Fruit fly (Drosophila melanogaster) whole organism, wandering third instar larva: Measurements from ENCODE around the gene CG9519.

Source experiments
- Abd-B ChIP-seq: fragments of >200 bp; optimal IDR thresholded peaks from 2 replicates; lab custom pipeline; 2017; ENCODE audit warnings: missing biosample characterization, missing genetic modification characterization
- CG32264 ChIP-seq: fragments of 200-800 bp; sonication (Bioruptor generic); optimal IDR thresholded peaks from 2 replicates; lab custom pipeline; 2016; ENCODE audit warnings: missing biosample characterization, missing genetic modification characterization
- CG9705 ChIP-seq: fragments of 200-800 bp; sonication (Bioruptor generic); optimal IDR thresholded peaks from 2 replicates; lab custom pipeline; 2018; ENCODE audit warnings: missing biosample characterization, mild to moderate bottlenecking, missing genetic modification characterization
- CrebA ChIP-seq: fragments of 200-800 bp; sonication (Bioruptor generic); optimal IDR thresholded peaks from 2 replicates; lab custom pipeline; 2016; ENCODE audit warnings: missing biosample characterization, mild to moderate bottlenecking, missing genetic modification characterization, borderline replicate concordance
- Dfd ChIP-seq: fragments of >200 bp; optimal IDR thresholded peaks from 2 replicates; lab custom pipeline; 2017; ENCODE audit warnings: missing biosample characterization, missing genetic modification characterization
- Dif ChIP-seq: fragments of 200-275, 200-300 bp; sonication (Bioruptor generic); optimal IDR thresholded peaks from 2 replicates; lab custom pipeline; 2018; ENCODE audit warnings: missing biosample characterization, missing genetic modification characterization; ENCODE audit not compliant: partially characterized antibody
- GATAd ChIP-seq: sonication (Bioruptor generic); optimal IDR thresholded peaks from 2 replicates; lab custom pipeline; 2016; ENCODE audit warnings: missing biosample characterization, missing genetic modification characterization
- HLH106 ChIP-seq: fragments of 200-800 bp; optimal IDR thresholded peaks from 3 replicates; lab custom pipeline; 2019; ENCODE audit warnings: missing biosample characterization, mild to moderate bottlenecking, missing genetic modification characterization, moderate library complexity
- Hnf4 ChIP-seq: fragments of 200-800 bp; sonication (Bioruptor generic); optimal IDR thresholded peaks from 2 replicates; lab custom pipeline; 2016; ENCODE audit warnings: missing biosample characterization, mild to moderate bottlenecking, missing genetic modification characterization
- Hr78 ChIP-seq: fragments of >200 bp; optimal IDR thresholded peaks from 2 replicates; lab custom pipeline; 2017; ENCODE audit warnings: missing biosample characterization, missing genetic modification characterization
- Hr83 ChIP-seq: fragments of 200-300 bp; sonication (Bioruptor generic); optimal IDR thresholded peaks from 2 replicates; lab custom pipeline; 2016; ENCODE audit warnings: missing biosample characterization, mild to moderate bottlenecking, missing genetic modification characterization, moderate library complexity; ENCODE audit not compliant: poor library complexity, severe bottlenecking
- Jra ChIP-seq: sonication (Bioruptor generic); optimal IDR thresholded peaks from 2 replicates; lab custom pipeline; 2016; ENCODE audit warnings: missing biosample characterization, missing genetic modification characterization
- Mio ChIP-seq: sonication (Bioruptor generic); optimal IDR thresholded peaks from 2 replicates; lab custom pipeline; 2016; ENCODE audit warnings: missing biosample characterization, missing genetic modification characterization
- Myc ChIP-seq: fragments of >200 bp; optimal IDR thresholded peaks from 2 replicates; lab custom pipeline; 2017
- N ChIP-seq: fragments of >200 bp; optimal IDR thresholded peaks from 2 replicates; lab custom pipeline; 2018; ENCODE audit warnings: missing biosample characterization, missing external identifiers, missing genetic modification characterization
- OdsH ChIP-seq: fragments of 200-800 bp; sonication (Bioruptor generic); optimal IDR thresholded peaks from 2 replicates; lab custom pipeline; 2016; ENCODE audit warnings: missing biosample characterization, mild to moderate bottlenecking, missing genetic modification characterization
- Rel ChIP-seq, 2 experiments: fragments of 200-800 bp; sonication (Bioruptor generic) in 1 of 2; optimal IDR thresholded peaks; 2 replicates in 1 of 2; 3 replicates in 1 of 2; lab custom pipeline; 2016 to 2019; ENCODE audit warnings: mild to moderate bottlenecking in 2 of 2, missing biosample characterization in 2 of 2, missing genetic modification characterization in 2 of 2, moderate library complexity in 1 of 2
- Sp1 ChIP-seq: fragments of 200-800 bp; sonication (Bioruptor generic); optimal IDR thresholded peaks from 3 replicates; lab custom pipeline; 2019; ENCODE audit warnings: missing biosample characterization, mild to moderate bottlenecking, missing genetic modification characterization, moderate library complexity
- Vsx2 ChIP-seq: fragments of 200-300, 225-300 bp; sonication (Bioruptor generic); optimal IDR thresholded peaks from 2 replicates; lab custom pipeline; 2018; ENCODE audit warnings: missing biosample characterization, missing genetic modification characterization; ENCODE audit not compliant: partially characterized antibody
- br ChIP-seq: fragments of 200-800 bp; sonication (Bioruptor generic); optimal IDR thresholded peaks from 2 replicates; lab custom pipeline; 2016; ENCODE audit warnings: missing biosample characterization, missing genetic modification characterization
- brk ChIP-seq: fragments of 200-800 bp; sonication (Bioruptor generic); optimal IDR thresholded peaks from 2 replicates; lab custom pipeline; 2016; ENCODE audit warnings: missing biosample characterization, mild to moderate bottlenecking, missing genetic modification characterization
- dl ChIP-seq, 2 experiments: fragments of 175-275, 200-275 bp in 1 of 2; fragments of 200-275 bp in 1 of 2; sonication (Bioruptor generic); optimal IDR thresholded peaks; lab custom pipeline; 2018; ENCODE audit warnings: mild to moderate bottlenecking in 2 of 2, missing biosample characterization in 2 of 2, missing genetic modification characterization in 2 of 2, moderate library complexity in 2 of 2; ENCODE audit not compliant: partially characterized antibody in 2 of 2, insufficient read depth in 1 of 2
- dmrt93B ChIP-seq: fragments of 200-800 bp; sonication (Bioruptor generic); optimal IDR thresholded peaks from 2 replicates; lab custom pipeline; 2018; ENCODE audit warnings: missing biosample characterization, mild to moderate bottlenecking, missing genetic modification characterization
- dsf ChIP-seq: sonication (Bioruptor generic); optimal IDR thresholded peaks from 2 replicates; lab custom pipeline; 2016; ENCODE audit warnings: missing biosample characterization, missing genetic modification characterization, borderline replicate concordance
- ey ChIP-seq: fragments of 200-800 bp; sonication (Bioruptor generic); optimal IDR thresholded peaks from 2 replicates; lab custom pipeline; 2016; ENCODE audit warnings: missing biosample characterization, missing genetic modification characterization
- foxo ChIP-seq, 2 experiments: fragments of 200-800 bp; sonication (Bioruptor generic); optimal IDR thresholded peaks; 2 replicates in 1 of 2; 3 replicates in 1 of 2; lab custom pipeline; 2016 to 2017; ENCODE audit warnings: missing biosample characterization in 2 of 2, missing genetic modification characterization in 2 of 2
- fru ChIP-seq: fragments of 200-800 bp; sonication (Bioruptor generic); optimal IDR thresholded peaks from 3 replicates; lab custom pipeline; 2016; ENCODE audit warnings: missing biosample characterization, mild to moderate bottlenecking, missing genetic modification characterization
- h ChIP-seq: fragments of 200-800 bp; sonication (Bioruptor generic); optimal IDR thresholded peaks from 3 replicates; lab custom pipeline; 2016; ENCODE audit warnings: missing biosample characterization, mild to moderate bottlenecking, missing genetic modification characterization
- jim ChIP-seq: fragments of 175-275, 200-325 bp; sonication (Bioruptor generic); optimal IDR thresholded peaks from 2 replicates; lab custom pipeline; 2016; ENCODE audit warnings: missing biosample characterization, mild to moderate bottlenecking, missing genetic modification characterization
- lola ChIP-seq: fragments of >200 bp; optimal IDR thresholded peaks from 2 replicates; lab custom pipeline; 2017; ENCODE audit warnings: missing biosample characterization, missing genetic modification characterization
- pan ChIP-seq: fragments of >200 bp; optimal IDR thresholded peaks from 2 replicates; lab custom pipeline; 2017
- psq ChIP-seq: fragments of 200-800 bp; sonication (Bioruptor generic); optimal IDR thresholded peaks from 3 replicates; lab custom pipeline; 2017; ENCODE audit warnings: missing biosample characterization, mild to moderate bottlenecking, missing genetic modification characterization, moderate library complexity
- rgr ChIP-seq: fragments of 200-800 bp; sonication (Bioruptor generic); optimal IDR thresholded peaks from 3 replicates; lab custom pipeline; 2016; ENCODE audit warnings: missing biosample characterization, mild to moderate bottlenecking, missing genetic modification characterization
- sage ChIP-seq: fragments of 200-800 bp; sonication (Bioruptor generic); optimal IDR thresholded peaks from 2 replicates; lab custom pipeline; 2016; ENCODE audit warnings: missing biosample characterization, mild to moderate bottlenecking, missing genetic modification characterization
- sv ChIP-seq: fragments of 200-800 bp; sonication (Bioruptor generic); optimal IDR thresholded peaks from 3 replicates; lab custom pipeline; 2016; ENCODE audit warnings: missing biosample characterization, missing genetic modification characterization
- tai ChIP-seq: sonication (Bioruptor generic); optimal IDR thresholded peaks from 2 replicates; lab custom pipeline; 2016; ENCODE audit warnings: missing biosample characterization, missing genetic modification characterization
- usp ChIP-seq: fragments of >200 bp; optimal IDR thresholded peaks from 2 replicates; lab custom pipeline; 2017; ENCODE audit warnings: missing biosample characterization, missing genetic modification characterization
- woc ChIP-seq: sonication (Bioruptor generic); optimal IDR thresholded peaks from 2 replicates; lab custom pipeline; 2016; ENCODE audit warnings: missing biosample characterization, mild to moderate bottlenecking, missing genetic modification characterization

The CG9519 gene

DNA sequence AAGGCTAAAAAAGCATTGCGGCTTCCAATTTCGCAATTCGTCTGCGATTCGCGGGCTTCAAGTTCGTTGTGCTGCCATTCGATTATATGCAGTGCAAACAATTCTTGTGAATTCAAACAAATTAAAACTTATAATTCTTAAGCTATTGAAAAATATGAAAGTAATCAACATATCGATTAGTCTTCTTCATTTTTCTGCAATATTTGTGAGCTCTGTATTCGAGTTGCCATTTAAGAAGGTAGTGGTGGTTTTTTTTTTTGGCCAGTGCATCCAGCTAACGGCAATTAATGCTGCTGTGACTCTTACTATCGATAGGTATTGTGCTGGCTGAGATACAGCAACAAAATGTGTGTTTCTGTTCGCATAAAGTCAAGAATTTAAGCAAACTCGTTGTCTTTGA, 1.7 kb upstream of the CG9519 start:
- no peak for TF ChIP-seq ey (GFP tag; lab: Kevin White, UChicago)
- no peak for TF ChIP-seq Hr78
- no peak for TF ChIP-seq fru (GFP tag; lab: Kevin White, UChicago)
- no peak for TF ChIP-seq Hnf4 (GFP tag; lab: Kevin White, UChicago)
- TF ChIP-seq br (GFP tag; lab: Kevin White, UChicago), result no peak
- no peak for TF ChIP-seq GATAd (GFP tag; lab: Kevin White, UChicago)
- no peak for TF ChIP-seq N (GFP tag; lab: Kevin White, UChicago)
- TF ChIP-seq, all 38 proteins: peak for 0

DNA sequence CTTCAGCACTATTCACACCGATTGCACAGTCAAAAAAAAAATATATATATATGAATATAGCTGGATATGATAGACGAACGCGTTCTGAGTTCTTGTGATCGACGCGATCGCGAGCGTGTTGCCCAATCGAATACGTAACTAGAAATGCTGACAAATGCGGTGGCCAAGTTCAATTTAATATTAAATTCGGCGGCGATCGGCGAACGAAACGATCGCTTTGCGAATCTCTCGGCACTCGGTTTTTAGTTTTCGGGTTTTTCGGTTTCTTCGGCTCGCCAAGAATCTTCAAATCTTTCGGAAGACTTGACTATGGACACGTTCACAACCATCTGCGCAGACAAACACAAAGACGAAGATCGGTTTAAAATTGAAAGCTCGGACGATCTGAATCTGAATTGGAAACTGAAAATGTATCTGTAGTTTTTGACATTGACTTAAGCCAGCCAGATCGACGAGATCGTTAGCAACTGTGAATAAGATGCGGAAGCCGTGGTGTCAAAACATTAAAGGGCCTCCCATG, 2.9 kb downstream of the CG9519 start, which contains the start of gene CG9521:
Gene CG9521, minus strand, starts transcription at position 117 of the 520 bp plus-strand sequence.
- no peak for TF ChIP-seq Sp1 (GFP tag; lab: Kevin White, UChicago)
- no peak for TF ChIP-seq HLH106 (tag; lab: Kevin White, UChicago)
- no peak for TF ChIP-seq h (GFP tag; lab: Kevin White, UChicago)
- TF ChIP-seq GATAd (GFP tag; lab: Kevin White, UChicago), result no peak
- no peak for TF ChIP-seq CG32264
- no peak for TF ChIP-seq foxo (GFP tag; optimal IDR thresholded peaks at IDR 0.05; lab: Kevin White, UChicago)
- TF ChIP-seq Rel (GFP tag; optimal IDR thresholded peaks at IDR 0.05; lab: Kevin White, UChicago), result no peak
- TF ChIP-seq Rel (tag; optimal IDR thresholded peaks at IDR 0.05; lab: Kevin White, UChicago), result no peak
- no peak for TF ChIP-seq psq (GFP tag; lab: Kevin White, UChicago)
- no peak for TF ChIP-seq woc
- no peak for TF ChIP-seq ey (GFP tag; lab: Kevin White, UChicago)
- TF ChIP-seq CG9705, result no peak
- no peak for TF ChIP-seq Jra (GFP tag; lab: Kevin White, UChicago)
- TF ChIP-seq Mio (GFP tag; lab: Kevin White, UChicago), result no peak
- no peak for TF ChIP-seq Dif (GFP tag; lab: Kevin White, UChicago)
- TF ChIP-seq Myc (lab: Kevin White, UChicago), result no peak
- TF ChIP-seq sv (GFP tag; lab: Kevin White, UChicago), result no peak
- TF ChIP-seq, all 38 proteins: peak for 0

DNA sequence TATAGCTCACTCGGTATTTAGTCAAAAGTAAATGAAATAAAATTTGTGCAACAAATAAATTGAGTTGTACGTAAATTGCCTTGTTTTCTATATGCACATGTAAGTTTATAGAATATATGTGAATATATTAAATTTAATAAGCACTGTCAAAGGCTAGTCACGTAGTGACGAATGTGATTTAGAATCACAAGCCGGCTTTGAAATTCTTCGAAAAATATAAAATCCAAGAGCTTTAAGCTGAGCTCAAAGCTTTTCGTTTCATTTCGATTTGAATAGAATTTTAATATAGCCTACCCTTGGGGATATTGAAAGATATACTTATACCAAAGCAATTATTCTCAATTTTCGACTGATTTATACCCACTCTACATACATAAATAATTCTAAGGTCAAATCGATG, 6.1 kb downstream of the CG9519 start:
- TF ChIP-seq sage (GFP tag; lab: Kevin White, UChicago) (no peak), Hr78 (no peak), br (GFP tag; lab: Kevin White, UChicago) (no peak), GATAd (GFP tag; lab: Kevin White, UChicago) (no peak), dmrt93B (GFP tag; lab: Kevin White, UChicago) (no peak), ey (GFP tag; lab: Kevin White, UChicago) (no peak)
- TF ChIP-seq, all 38 proteins: peak for 0

DNA sequence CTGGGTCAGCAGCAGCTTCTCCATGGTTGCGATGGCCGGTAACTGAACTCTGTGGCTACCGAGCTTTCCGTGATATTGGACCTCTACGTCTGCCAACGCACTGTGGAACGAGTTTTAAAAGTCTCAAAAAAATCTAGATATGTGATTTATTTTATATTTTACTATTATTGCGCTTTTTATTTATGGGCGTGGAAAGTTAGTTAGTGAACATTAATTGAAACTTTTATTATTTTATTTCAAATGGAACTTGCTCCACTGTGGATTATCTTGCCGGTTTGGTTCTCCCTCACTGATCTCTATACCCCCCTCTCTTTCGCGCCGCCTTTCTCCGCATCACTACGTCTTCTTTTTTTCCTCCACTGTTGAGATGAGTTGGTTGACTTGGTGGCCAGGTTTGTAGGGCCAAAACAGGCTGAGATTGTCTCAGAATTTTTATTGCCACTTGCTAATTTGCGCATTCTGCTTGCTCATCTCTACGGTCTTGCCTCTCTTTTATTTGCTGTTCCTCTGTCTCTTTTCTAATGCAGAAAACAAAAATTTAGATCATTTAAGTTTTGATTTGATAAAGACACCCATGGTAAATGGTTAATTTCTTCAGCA, 7.3 kb downstream of the CG9519 start, which contains the start of gene CG9522:
Gene CG9522, minus strand, starts transcription at position 54 of the 600 bp plus-strand sequence.
- TF ChIP-seq h (GFP tag; lab: Kevin White, UChicago) (peak; percentile 82), foxo (GFP tag; optimal IDR thresholded peaks at IDR 0.05; lab: Kevin White, UChicago) (peak in 1 of 2 experiments; percentile 76), GATAd (GFP tag; lab: Kevin White, UChicago) (no peak), N (GFP tag; lab: Kevin White, UChicago) (no peak), br (GFP tag; lab: Kevin White, UChicago) (peak; percentile 67), Hr83 (no peak), rgr (GFP tag; lab: Kevin White, UChicago) (peak; percentile 68), CrebA (GFP tag; lab: Kevin White, UChicago) (no peak), brk (peak; percentile 0), pan (no peak), usp (GFP tag; lab: Kevin White, UChicago) (no peak), Jra (GFP tag; lab: Kevin White, UChicago) (no peak), HLH106 (tag; lab: Kevin White, UChicago) (peak; percentile 56), Abd-B (GFP tag; lab: Kevin White, UChicago) (no peak), OdsH (GFP tag; lab: Kevin White, UChicago) (peak; percentile 70), fru (GFP tag; lab: Kevin White, UChicago) (peak; percentile 78), tai (GFP tag; lab: Kevin White, UChicago) (peak; percentile 58), Hnf4 (GFP tag; lab: Kevin White, UChicago) (peak; percentile 62), Rel (GFP tag; optimal IDR thresholded peaks at IDR 0.05; lab: Kevin White, UChicago) (no peak), Rel (tag; optimal IDR thresholded peaks at IDR 0.05; lab: Kevin White, UChicago) (no peak), Dfd (GFP tag; lab: Kevin White, UChicago) (no peak), dmrt93B (GFP tag; lab: Kevin White, UChicago) (peak; percentile 18), Sp1 (GFP tag; lab: Kevin White, UChicago) (peak; percentile 60), sage (GFP tag; lab: Kevin White, UChicago) (peak; percentile 2), Myc (lab: Kevin White, UChicago) (no peak), CG32264 (peak; percentile 25), Mio (GFP tag; lab: Kevin White, UChicago) (no peak), Dif (GFP tag; lab: Kevin White, UChicago) (no peak), ey (GFP tag; lab: Kevin White, UChicago) (peak; percentile 73), CG9705 (peak; percentile 17), dsf (GFP tag; lab: Kevin White, UChicago) (no peak), jim (GFP tag; lab: Kevin White, UChicago) (no peak), woc (peak; percentile 62), lola (no peak), Vsx2 (GFP tag; lab: Kevin White, UChicago) (no peak), dl (GFP tag; optimal IDR thresholded peaks at IDR 0.05; lab: Kevin White, UChicago; ENCODE audit: insufficient read depth in 1 of 2, partially characterized antibody in 2 of 2) (no peak)
